Worm (Caenorhabditis elegans) whole organism, mixed stage, embryonic: ENCODE measurements around the gene K10G4.3.

ENCODE experiments used
- blmp-1 ChIP-seq: fragments of 150-350 bp; optimal IDR thresholded peaks from 2 replicates; lab custom pipeline; 2014; ENCODE audit warnings: missing biosample characterization, missing genetic modification characterization
- elt-3 ChIP-seq: fragments of 150-350 bp; optimal IDR thresholded peaks from 2 replicates; lab custom pipeline; 2014; ENCODE audit warnings: missing biosample characterization, missing genetic modification characterization
- lin-13 ChIP-seq: fragments of 150-350 bp; optimal IDR thresholded peaks from 2 replicates; lab custom pipeline; 2014; ENCODE audit warnings: missing biosample characterization, missing genetic modification characterization
- sptf-1 ChIP-seq: sonication (generic microtip); optimal IDR thresholded peaks from 2 replicates; lab custom pipeline; 2017; ENCODE audit warnings: mild to moderate bottlenecking, missing genetic modification characterization, moderate library complexity, missing compliant biosample characterization
- unc-62 ChIP-seq: fragments of 150-350 bp; optimal IDR thresholded peaks from 2 replicates; lab custom pipeline; 2014; ENCODE audit warnings: missing biosample characterization, missing genetic modification reagents, missing genetic modification characterization

DNA sequence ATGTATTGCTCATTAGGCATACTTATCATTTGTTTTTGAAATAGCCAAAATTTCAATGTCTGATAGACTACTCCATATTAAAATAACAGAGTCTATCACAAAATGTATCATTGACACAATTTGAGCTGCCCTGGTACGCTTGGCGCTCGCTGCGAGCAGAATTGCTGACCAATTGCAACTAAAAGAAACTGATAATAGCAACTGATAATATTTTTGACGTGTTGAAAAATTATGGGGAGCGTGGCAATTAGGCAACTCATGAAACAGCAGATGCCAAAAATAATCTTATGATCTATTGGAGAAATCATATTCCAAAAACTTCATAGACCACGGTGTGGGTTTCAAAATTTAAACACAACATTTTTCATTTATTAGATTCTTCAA, 23.5 kb downstream of the K10G4.3 start:
- TF ChIP-seq unc-62 (no peak), elt-3 (tag; lab: Kevin White, UChicago) (no peak), lin-13 (no peak), sptf-1 (tag; lab: Kevin White, UChicago) (no peak), blmp-1 (tag; lab: Kevin White, UChicago) (no peak)
